Fruit fly (Drosophila melanogaster) ovary, adult (tissue): ENCODE results near the gene CG8543.

Source experiments
- CG17801 ChIP-seq: fragments of 200-800 bp; optimal IDR thresholded peaks from 2 replicates; lab custom pipeline; 2019; ENCODE audit warnings: missing biosample characterization, mild to moderate bottlenecking, missing genetic modification characterization, moderate library complexity; ENCODE audit not compliant: partially characterized antibody

Gene CG8543

DNA sequence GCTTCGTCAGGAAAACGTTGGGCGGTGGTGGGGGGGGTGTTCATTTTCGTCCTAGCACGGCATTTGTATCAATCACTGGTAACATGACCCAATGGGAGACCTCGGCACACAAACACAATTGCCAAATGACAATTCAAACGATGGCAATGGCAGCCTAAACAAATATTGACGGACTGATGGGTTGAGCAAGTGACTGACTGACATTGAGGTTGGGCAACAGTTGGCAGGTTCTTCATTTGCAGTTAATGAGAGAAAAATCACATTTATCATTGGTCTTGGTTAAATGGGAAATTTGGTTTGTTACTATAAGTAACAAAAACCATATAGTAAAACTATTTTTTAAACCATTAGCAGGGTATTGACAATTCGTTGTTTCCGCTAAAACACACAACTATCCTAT is 21.0 kb downstream of the CG8543 start:
- TF ChIP-seq CG17801 (GFP tag; lab: Kevin White, UChicago) = no peak

DNA sequence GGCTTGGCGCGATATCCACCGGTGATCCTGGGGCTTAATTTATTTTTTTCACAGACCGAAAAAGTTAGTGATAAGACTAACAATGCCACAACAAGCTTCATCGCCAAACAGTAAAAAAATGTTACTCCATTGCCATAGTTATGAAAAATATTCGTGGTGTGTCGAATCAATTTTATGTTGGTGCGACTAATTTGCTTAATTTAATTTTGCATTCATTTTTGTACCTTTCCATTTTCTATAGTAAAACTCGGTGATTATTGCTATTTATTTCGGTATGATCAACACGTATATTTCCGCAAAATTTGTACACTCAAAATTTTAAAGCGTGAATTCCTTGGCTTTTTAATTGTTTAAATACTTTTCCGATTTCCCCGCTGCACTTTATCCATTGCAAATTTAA is 29.5 kb downstream of the CG8543 start, which contains the start of gene sphinx2:
Gene sphinx2, minus strand, starts transcription at position 101 of the 400 bp plus-strand sequence.
- TF ChIP-seq CG17801 (GFP tag; lab: Kevin White, UChicago) = no peak

DNA sequence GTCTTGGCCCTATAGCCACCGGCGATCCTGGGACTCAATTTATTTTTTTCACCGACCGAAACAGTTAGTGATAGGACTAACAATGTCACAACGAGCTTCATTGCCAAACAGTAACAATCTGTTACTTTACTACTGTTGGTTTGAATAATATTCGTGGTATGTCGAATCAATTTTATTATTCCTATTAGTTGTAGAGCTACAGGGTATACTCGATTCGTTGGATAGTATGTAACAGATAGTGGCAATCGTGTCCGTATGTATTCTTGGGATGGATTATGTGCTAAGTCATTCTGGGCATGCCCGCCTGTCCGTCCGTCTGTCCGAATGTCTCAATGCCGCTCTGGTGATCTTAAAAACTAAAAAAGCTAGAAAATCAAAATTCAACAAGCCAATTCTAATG is 30.8 kb downstream of the CG8543 start, which contains the start of gene sphinx1:
Gene sphinx1, minus strand, starts transcription at position 101 of the 400 bp plus-strand sequence.
- TF ChIP-seq CG17801 (GFP tag; lab: Kevin White, UChicago) = no peak

dm6 chr3L:7437366-7437765 is 32.7 kb downstream of the CG8543 start, which contains the start of gene CG14835:
CG14835 (minus strand) TSS chr3L:7437466.
- TF ChIP-seq CG17801 (GFP tag; lab: Kevin White, UChicago) = no peak

- peak; percentile 46 for TF ChIP-seq CG17801 (GFP tag; lab: Kevin White, UChicago)
Measured at dm6 chr3L:7434715-7435653, 35.1 kb downstream of the CG8543 start, which contains the start of gene Rac2. Rac2 (minus strand) TSS chr3L:7435190.

DNA sequence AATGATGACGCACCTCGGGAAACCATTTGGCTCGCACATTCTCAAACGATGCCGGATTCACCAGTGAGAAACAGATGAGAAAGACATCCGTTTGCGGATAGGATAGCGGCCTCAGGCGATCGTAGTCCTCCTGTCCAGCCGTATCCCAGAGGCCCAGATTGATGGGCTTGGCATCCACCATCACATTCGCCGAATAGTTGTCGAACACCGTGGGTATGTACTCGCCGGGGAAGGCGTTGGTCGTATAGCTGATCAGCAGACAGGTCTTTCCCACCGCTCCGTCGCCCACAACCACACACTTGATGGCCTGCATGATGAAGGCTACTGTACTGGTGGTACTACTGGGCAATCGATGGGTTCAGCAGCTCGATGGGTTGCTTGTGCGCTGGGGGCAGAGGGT is 35.9 kb downstream of the CG8543 start:
- TF ChIP-seq CG17801 (GFP tag; lab: Kevin White, UChicago) = no peak

dm6 chr3L:7433325-7433827 is 36.7 kb downstream of the CG8543 start:
- peak; percentile 49 for TF ChIP-seq CG17801 (GFP tag; lab: Kevin White, UChicago)

dm6 chr3L:7432811-7433324 is 37.2 kb downstream of the CG8543 start:
- no peak for TF ChIP-seq CG17801 (GFP tag; lab: Kevin White, UChicago)

DNA sequence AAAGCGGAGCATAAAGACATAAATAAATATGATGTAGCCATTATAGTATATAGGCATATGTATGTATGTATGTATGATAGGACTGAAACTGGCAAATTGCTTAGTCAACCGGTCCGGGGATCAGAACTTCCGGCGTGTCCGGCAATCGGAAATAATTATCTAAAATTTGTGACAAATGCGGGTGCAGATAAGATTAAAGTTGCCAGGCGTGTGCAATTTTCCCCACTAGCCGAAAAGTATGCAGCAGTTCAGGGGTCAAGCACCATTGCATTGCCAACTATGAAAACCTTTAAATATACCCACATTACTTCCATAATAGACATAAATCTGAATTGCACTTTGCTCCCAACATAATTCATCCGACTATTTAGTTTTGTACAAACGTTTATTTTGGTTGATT is 37.8 kb downstream of the CG8543 start:
- no peak for TF ChIP-seq CG17801 (GFP tag; lab: Kevin White, UChicago)

DNA sequence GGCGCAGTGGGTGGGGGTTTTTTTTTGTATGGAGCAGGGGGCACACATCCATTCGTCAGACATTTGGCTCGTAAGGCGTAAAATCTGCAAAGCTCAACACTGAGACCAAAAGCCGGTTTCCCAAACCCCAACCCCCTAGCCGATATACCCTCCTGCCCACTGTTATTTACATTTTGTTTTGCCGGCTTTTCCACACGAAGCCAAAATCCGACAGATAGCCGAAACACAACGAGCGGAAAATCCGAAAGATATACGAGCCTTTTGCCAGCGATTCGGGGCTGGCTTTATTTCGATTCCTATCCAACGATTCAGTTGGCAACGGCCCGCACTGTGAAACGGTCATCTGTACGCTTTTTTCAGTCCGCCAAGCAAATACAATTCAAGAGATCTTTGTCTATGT is 46.6 kb downstream of the CG8543 start, which contains the start of gene CG42458:
Gene CG42458, plus strand, starts transcription at position 311 of the 400 bp plus-strand sequence.
- no peak for TF ChIP-seq CG17801 (GFP tag; lab: Kevin White, UChicago)

dm6 chr3L:7422578-7422977 is 47.5 kb downstream of the CG8543 start:
- no peak for TF ChIP-seq CG17801 (GFP tag; lab: Kevin White, UChicago)
